Worm (Caenorhabditis elegans): ENCODE results near the gene F01F1.3.
A peak's percentile ranks its signal among the peaks of the same experiment; 100 is the strongest.

Gene F01F1.3

ce11 chrIII:5839598-5839997 lies 32.1 kb upstream of the F01F1.3 start:
- peak; percentile 36 for TF ChIP-seq mml-1 (tag; optimal IDR thresholded peaks at IDR 0.05)
- no peak for TF ChIP-seq nhr-76 (tag; optimal IDR thresholded peaks at IDR 0.05)

- TF ChIP-seq pqm-1 (tag; optimal IDR thresholded peaks at IDR 0.05), result peak; percentile 61
- peak; percentile 75 for TF ChIP-seq elt-2 (tag; optimal IDR thresholded peaks at IDR 0.05)
- no peak for TF ChIP-seq mml-1 (tag; optimal IDR thresholded peaks at IDR 0.05)
- no peak for TF ChIP-seq ceh-9 (tag; optimal IDR thresholded peaks at IDR 0.05)
Observed at ce11 chrIII:5840277-5840676, 31.5 kb upstream of the F01F1.3 start.

ce11 chrIII:5840815-5841573 lies 30.7 kb upstream of the F01F1.3 start:
- TF ChIP-seq elt-1 (tag; optimal IDR thresholded peaks at IDR 0.05) (peak; percentile 62), ama-1 (optimal IDR thresholded peaks at IDR 0.05) (peak; percentile 50), jun-1 (tag; optimal IDR thresholded peaks at IDR 0.05) (no peak)

- TF ChIP-seq mdl-1 (tag; optimal IDR thresholded peaks at IDR 0.05) (peak; percentile 8), ceh-9 (tag; optimal IDR thresholded peaks at IDR 0.05) (no peak), hmg-11 (tag; optimal IDR thresholded peaks at IDR 0.05) (peak; percentile 3), egl-5 (tag; optimal IDR thresholded peaks at IDR 0.05) (peak; percentile 20), ceh-16 (tag; optimal IDR thresholded peaks at IDR 0.05) (no peak), elt-1 (tag; optimal IDR thresholded peaks at IDR 0.05) (no peak), nhr-23 (tag; optimal IDR thresholded peaks at IDR 0.05) (peak; percentile 56), pha-4 (tag; optimal IDR thresholded peaks at IDR 0.05) (peak; percentile 53), nfya-1 (tag; optimal IDR thresholded peaks at IDR 0.05; ENCODE audit: insufficient read depth) (peak; percentile 17), unc-62 (GFP tag; optimal IDR thresholded peaks at IDR 0.05) (no peak), jun-1 (tag; optimal IDR thresholded peaks at IDR 0.05) (peak; percentile 23), eor-1 (tag; optimal IDR thresholded peaks at IDR 0.05) (no peak), nhr-25 (tag; optimal IDR thresholded peaks at IDR 0.05) (peak; percentile 74)
Observed at ce11 chrIII:5841676-5842075, 30.1 kb upstream of the F01F1.3 start.

ce11 chrIII:5842920-5843319 lies 28.8 kb upstream of the F01F1.3 start:
- TF ChIP-seq elt-2 (tag; optimal IDR thresholded peaks at IDR 0.05) (no peak), nfya-1 (tag; optimal IDR thresholded peaks at IDR 0.05; ENCODE audit: insufficient read depth) (peak; percentile 23), hmg-11 (tag; optimal IDR thresholded peaks at IDR 0.05) (peak; percentile 7), eor-1 (tag; optimal IDR thresholded peaks at IDR 0.05) (no peak), pha-4 (tag; optimal IDR thresholded peaks at IDR 0.05) (peak; percentile 60)

- peak; percentile 21 for TF ChIP-seq lin-39 (tag; optimal IDR thresholded peaks at IDR 0.05)
- no peak for TF ChIP-seq egl-5 (tag; optimal IDR thresholded peaks at IDR 0.05)
- TF ChIP-seq pha-4 (tag; optimal IDR thresholded peaks at IDR 0.05), result peak; percentile 71
Observed at ce11 chrIII:5843662-5844061, 28.1 kb upstream of the F01F1.3 start.

ce11 chrIII:5845483-5845882 lies 26.3 kb upstream of the F01F1.3 start:
- TF ChIP-seq fkh-10 (GFP tag; optimal IDR thresholded peaks at IDR 0.05), result peak; percentile 88
- TF ChIP-seq lin-39 (tag; optimal IDR thresholded peaks at IDR 0.05), result peak; percentile 74
- peak; percentile 35 for TF ChIP-seq unc-62 (GFP tag; optimal IDR thresholded peaks at IDR 0.05)
- TF ChIP-seq lin-15B (tag; optimal IDR thresholded peaks at IDR 0.05), result peak; percentile 4
- peak; percentile 85 for TF ChIP-seq mdl-1 (tag; optimal IDR thresholded peaks at IDR 0.05)
- no peak for TF ChIP-seq nhr-43 (tag; optimal IDR thresholded peaks at IDR 0.05; ENCODE audit: poor library complexity, severe bottlenecking)
- TF ChIP-seq pha-4 (tag; optimal IDR thresholded peaks at IDR 0.05), result no peak
- no peak for TF ChIP-seq egl-27 (tag; optimal IDR thresholded peaks at IDR 0.05)
- TF ChIP-seq nfya-1 (tag; optimal IDR thresholded peaks at IDR 0.05; ENCODE audit: insufficient read depth), result peak; percentile 85
- peak; percentile 76 for TF ChIP-seq hmg-11 (tag; optimal IDR thresholded peaks at IDR 0.05)
- peak; percentile 2 for TF ChIP-seq snpc-4 (tag; optimal IDR thresholded peaks at IDR 0.05)
- TF ChIP-seq ztf-4 (tag; optimal IDR thresholded peaks at IDR 0.05), result no peak
- peak; percentile 56 for TF ChIP-seq nhr-11 (tag; optimal IDR thresholded peaks at IDR 0.05)
- TF ChIP-seq mml-1 (tag; optimal IDR thresholded peaks at IDR 0.05), result no peak
- TF ChIP-seq zag-1 (tag; optimal IDR thresholded peaks at IDR 0.05), result peak; percentile 61
- peak; percentile 15 for TF ChIP-seq elt-1 (tag; optimal IDR thresholded peaks at IDR 0.05)
- no peak for TF ChIP-seq ceh-16 (tag; optimal IDR thresholded peaks at IDR 0.05)
- TF ChIP-seq skn-1 (tag; optimal IDR thresholded peaks at IDR 0.05), result peak; percentile 12
- no peak for TF ChIP-seq nhr-23 (tag; optimal IDR thresholded peaks at IDR 0.05)
- TF ChIP-seq nhr-237 (tag; optimal IDR thresholded peaks at IDR 0.05), result no peak

Data from whole organism, L3 larva.